Fruit fly (Drosophila melanogaster): ENCODE results near the gene CG13841.
A peak's percentile ranks its signal among the peaks of the same experiment; 100 is the strongest.

CG13841 gene

DNA sequence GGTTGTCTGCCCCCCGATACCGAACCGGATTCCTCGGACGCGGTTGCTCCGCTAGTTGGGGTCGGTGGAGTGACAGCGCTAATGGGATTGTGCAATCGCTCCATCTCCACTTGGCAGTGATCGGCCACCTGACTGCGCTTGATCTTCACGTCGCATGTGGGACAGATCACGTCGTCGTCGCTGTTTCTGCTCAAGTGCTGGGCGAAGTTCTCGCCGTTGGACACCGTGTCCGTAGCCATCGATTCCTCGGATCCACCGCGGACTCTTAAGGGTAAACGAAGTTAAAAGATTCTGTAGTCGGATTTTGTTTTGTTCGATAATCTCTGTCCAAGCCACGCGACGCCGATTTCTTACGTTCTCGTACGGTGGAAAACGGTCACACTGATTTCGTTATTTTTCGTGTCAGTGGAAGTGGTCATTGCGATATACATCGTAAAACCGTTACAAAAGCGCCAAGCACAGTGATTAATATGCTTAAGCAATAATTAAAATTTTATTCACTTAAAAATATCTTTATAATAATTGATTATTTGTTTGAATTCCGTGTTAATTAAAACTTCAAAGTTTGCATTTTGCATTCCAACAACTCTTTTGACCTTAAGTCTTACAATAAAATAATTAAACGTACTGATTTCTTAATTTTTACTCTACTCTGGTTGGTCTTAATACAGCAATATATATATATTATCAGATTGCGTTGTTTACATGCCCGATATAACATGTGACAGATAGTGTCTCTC is 41.3 kb downstream of the CG13841 start, which contains the start of gene RNF220 (continued):
- peak; percentile 61; the same call in 2 of the 3 replicates for TF ChIP-seq CG7963 (GFP tag; IDR thresholded peaks at IDR 0.05; ENCODE audit: partially characterized antibody)
- TF ChIP-seq inv (GFP tag; IDR thresholded peaks at IDR 0.05; ENCODE audit: partially characterized antibody): peak; percentile 48; the same call in 1 of the 2 replicates
- no peak for TF ChIP-seq Hsf (GFP tag; optimal IDR thresholded peaks at IDR 0.05)
- TF ChIP-seq CG15601 (tag; optimal IDR thresholded peaks at IDR 0.05): no peak
- TF ChIP-seq slp2 (GFP tag; optimal IDR thresholded peaks at IDR 0.05): no peak
- TF ChIP-seq CG6654 (GFP tag; optimal IDR thresholded peaks at IDR 0.05): no peak
- TF ChIP-seq stwl (tag; optimal IDR thresholded peaks at IDR 0.05): no peak
- peak; percentile 40 for TF ChIP-seq Dek (tag; optimal IDR thresholded peaks at IDR 0.05)
- TF ChIP-seq zen2 (GFP tag; IDR thresholded peaks at IDR 0.05; ENCODE audit: partially characterized antibody): peak; percentile 60
- peak; percentile 30 for TF ChIP-seq Xbp1 (GFP tag; optimal IDR thresholded peaks at IDR 0.05)
- TF ChIP-seq nmo (GFP tag; optimal IDR thresholded peaks at IDR 0.05): peak; percentile 45
- TF ChIP-seq Dip3 (GFP tag; optimal IDR thresholded peaks at IDR 0.05): no peak
- peak; percentile 33 for TF ChIP-seq grau (tag; optimal IDR thresholded peaks at IDR 0.05)
- TF ChIP-seq CoRest (tag; optimal IDR thresholded peaks at IDR 0.05): peak; percentile 55
- TF ChIP-seq Ets65A (GFP tag): peak; percentile 67
- peak; percentile 76 for TF ChIP-seq Opbp (GFP tag; IDR thresholded peaks at IDR 0.05; ENCODE audit: partially characterized antibody)
- no peak for TF ChIP-seq CG2120 (GFP tag; optimal IDR thresholded peaks at IDR 0.05)
- no peak for TF ChIP-seq CG11247 (GFP tag; IDR thresholded peaks at IDR 0.05)
- no peak for TF ChIP-seq CG4854 (GFP tag; optimal IDR thresholded peaks at IDR 0.05)
- TF ChIP-seq HHEX (GFP tag; optimal IDR thresholded peaks at IDR 0.05): no peak
- TF ChIP-seq Nf-YC (tag; optimal IDR thresholded peaks at IDR 0.05): no peak
- peak; percentile 45 for TF ChIP-seq MBD-R2 (GFP tag; IDR thresholded peaks at IDR 0.05)
- TF ChIP-seq Optix (GFP tag; IDR thresholded peaks at IDR 0.05): no peak
- TF ChIP-seq CG6272 (GFP tag; IDR thresholded peaks at IDR 0.05): peak; percentile 24; the same call in 1 of the 2 replicates
- TF ChIP-seq Pdp1 (GFP tag; optimal IDR thresholded peaks at IDR 0.05): peak in 1 of 2 experiments; percentile 58
- peak; percentile 21 for TF ChIP-seq az2 (GFP tag; optimal IDR thresholded peaks at IDR 0.05)
- TF ChIP-seq CG2875 (GFP tag; optimal IDR thresholded peaks at IDR 0.05): no peak
- no peak for TF ChIP-seq CG10209 (GFP tag; optimal IDR thresholded peaks at IDR 0.05)
- TF ChIP-seq CG13287 (GFP tag; IDR thresholded peaks at IDR 0.05; ENCODE audit: partially characterized antibody): peak; percentile 70
- peak; percentile 30 for TF ChIP-seq CG18262 (tag; optimal IDR thresholded peaks at IDR 0.05)
- TF ChIP-seq Ssrp (tag; optimal IDR thresholded peaks at IDR 0.05): no peak
- no peak for TF ChIP-seq Bteb2 (GFP tag; optimal IDR thresholded peaks at IDR 0.05)
- TF ChIP-seq CG10147 (GFP tag; optimal IDR thresholded peaks at IDR 0.05): no peak
- peak; percentile 78 for TF ChIP-seq bbx (GFP tag; IDR thresholded peaks at IDR 0.05; ENCODE audit: partially characterized antibody)
- no peak for TF ChIP-seq eve (GFP tag; optimal IDR thresholded peaks at IDR 0.05)
- peak; percentile 1 for TF ChIP-seq CG17829 (tag; optimal IDR thresholded peaks at IDR 0.05)
- TF ChIP-seq Bgb (GFP tag; IDR thresholded peaks at IDR 0.05; ENCODE audit: partially characterized antibody): peak; percentile 75
- TF ChIP-seq Mrtf (GFP tag; IDR thresholded peaks at IDR 0.05): no peak
- TF ChIP-seq CG9609 (GFP tag; optimal IDR thresholded peaks at IDR 0.05): no peak
- peak; percentile 46 for TF ChIP-seq CG2116 (GFP tag; optimal IDR thresholded peaks at IDR 0.05)
- TF ChIP-seq chinmo (GFP tag; IDR thresholded peaks at IDR 0.05; ENCODE audit: partially characterized antibody): peak; percentile 16; the same call in 1 of the 4 replicates
- TF ChIP-seq eyg (GFP tag; optimal IDR thresholded peaks at IDR 0.05): no peak
- peak; percentile 31 for TF ChIP-seq CG4424 (GFP tag; optimal IDR thresholded peaks at IDR 0.05)
- TF ChIP-seq dan (GFP tag; IDR thresholded peaks at IDR 0.05): no peak
- peak; percentile 81 for TF ChIP-seq CG6791 (GFP tag; IDR thresholded peaks at IDR 0.05; ENCODE audit: partially characterized antibody)
- peak; percentile 76 for TF ChIP-seq MESR4 (GFP tag; optimal IDR thresholded peaks at IDR 0.05)
- 0 out of 2 replicates have a peak, but pooled peaks have one; percentile 4 for TF ChIP-seq CG14441 (GFP tag; IDR thresholded peaks at IDR 0.05)
- TF ChIP-seq Ptx1 (GFP tag; IDR thresholded peaks at IDR 0.05): peak; percentile 8; the same call in 1 of the 2 replicates
